Worm (Caenorhabditis elegans) whole organism, late embryonic: Measurements from ENCODE around the gene rib-1.

Experiments
- C08G9.2 ChIP-seq: sonication (generic microtip); optimal IDR thresholded peaks from 2 replicates; lab custom pipeline; 2016; ENCODE audit warnings: mild to moderate bottlenecking, missing genetic modification characterization, moderate library complexity, missing compliant biosample characterization
- C38D4.7 ChIP-seq: fragments of 200-800 bp; sonication (Bioruptor generic); optimal IDR thresholded peaks from 2 replicates; lab custom pipeline; 2018; ENCODE audit warnings: mild to moderate bottlenecking, missing genetic modification characterization, moderate library complexity, missing compliant biosample characterization
- F13H6.1 ChIP-seq: sonication (generic microtip); optimal IDR thresholded peaks from 2 replicates; lab custom pipeline; 2016; ENCODE audit warnings: missing genetic modification characterization, missing compliant biosample characterization
- K02D7.2 ChIP-seq: sonication (generic microtip); optimal IDR thresholded peaks from 2 replicates; lab custom pipeline; 2017; ENCODE audit warnings: mild to moderate bottlenecking, missing genetic modification characterization, missing compliant biosample characterization
- ahr-1 ChIP-seq: sonication (generic microtip); optimal IDR thresholded peaks from 2 replicates; lab custom pipeline; 2016; ENCODE audit warnings: missing genetic modification characterization, missing compliant biosample characterization
- ama-1 ChIP-seq: fragments of 150-350 bp; optimal IDR thresholded peaks from 2 replicates; lab custom pipeline; 2014
- ceh-2 ChIP-seq: sonication (generic microtip); optimal IDR thresholded peaks from 2 replicates; lab custom pipeline; 2016; ENCODE audit warnings: missing genotype, missing genetic modification characterization, missing compliant biosample characterization
- ceh-22 ChIP-seq: sonication (generic microtip); optimal IDR thresholded peaks from 2 replicates; lab custom pipeline; 2017; ENCODE audit warnings: missing biosample characterization, missing genetic modification characterization
- ceh-24 ChIP-seq: sonication (generic microtip); optimal IDR thresholded peaks from 2 replicates; lab custom pipeline; 2016; ENCODE audit warnings: mild to moderate bottlenecking, missing genetic modification characterization, missing compliant biosample characterization
- ceh-31 ChIP-seq: sonication (generic microtip); optimal IDR thresholded peaks from 2 replicates; lab custom pipeline; 2016; ENCODE audit warnings: missing genetic modification characterization, missing compliant biosample characterization
- ceh-34 ChIP-seq: sonication (generic microtip); optimal IDR thresholded peaks from 2 replicates; lab custom pipeline; 2016; ENCODE audit warnings: mild to moderate bottlenecking, missing genetic modification characterization, missing compliant biosample characterization
- ceh-45 ChIP-seq: fragments of 200-800 bp; sonication (Bioruptor generic); IDR thresholded peaks from 2 replicates; pipeline ENCODE4 v1.3.6; 2022; ENCODE audit warnings: missing genetic modification reagents, missing genetic modification characterization, missing compliant biosample characterization
- che-1 ChIP-seq: sonication (generic microtip); optimal IDR thresholded peaks from 2 replicates; lab custom pipeline; 2016; ENCODE audit warnings: mild to moderate bottlenecking, missing genetic modification characterization, missing compliant biosample characterization
- dmd-4 ChIP-seq: sonication (generic microtip); optimal IDR thresholded peaks from 2 replicates; lab custom pipeline; 2016; ENCODE audit warnings: borderline replicate concordance, missing genetic modification characterization, missing compliant biosample characterization
- dve-1 ChIP-seq: sonication (generic microtip); optimal IDR thresholded peaks from 2 replicates; lab custom pipeline; 2017; ENCODE audit warnings: antibody characterized with exemption, mild to moderate bottlenecking, missing genetic modification characterization, missing compliant biosample characterization
- elt-4 ChIP-seq: sonication (generic microtip); optimal IDR thresholded peaks from 2 replicates; lab custom pipeline; 2016; ENCODE audit warnings: missing genetic modification characterization, missing compliant biosample characterization
- fax-1 ChIP-seq: sonication (generic microtip); optimal IDR thresholded peaks from 2 replicates; lab custom pipeline; 2016; ENCODE audit warnings: missing genotype, missing genetic modification characterization, missing compliant biosample characterization
- fkh-6 ChIP-seq: sonication (generic microtip); optimal IDR thresholded peaks from 2 replicates; lab custom pipeline; 2016; ENCODE audit warnings: missing genetic modification characterization, missing compliant biosample characterization
- hlh-13 ChIP-seq: fragments of 200-800 bp; sonication (Bioruptor generic); optimal IDR thresholded peaks from 2 replicates; lab custom pipeline; 2018; ENCODE audit warnings: mild to moderate bottlenecking, missing genetic modification characterization, missing compliant biosample characterization
- hlh-15 ChIP-seq: sonication (generic microtip); optimal IDR thresholded peaks from 2 replicates; lab custom pipeline; 2016; ENCODE audit warnings: missing genetic modification characterization, missing compliant biosample characterization
- hlh-30 ChIP-seq: sonication (generic microtip); optimal IDR thresholded peaks from 2 replicates; lab custom pipeline; 2017; ENCODE audit warnings: antibody characterized with exemption, missing genetic modification characterization, missing compliant biosample characterization; ENCODE audit not compliant: insufficient read depth
- hlh-6 ChIP-seq: sonication (generic microtip); optimal IDR thresholded peaks from 2 replicates; lab custom pipeline; 2016; ENCODE audit warnings: missing genotype, missing genetic modification characterization, missing compliant biosample characterization
- hlh-8 ChIP-seq: sonication (generic microtip); optimal IDR thresholded peaks from 2 replicates; lab custom pipeline; 2016; ENCODE audit warnings: missing genotype, missing genetic modification characterization, missing compliant biosample characterization
- lim-6 ChIP-seq: sonication (generic microtip); optimal IDR thresholded peaks from 2 replicates; lab custom pipeline; 2016; ENCODE audit warnings: missing genetic modification characterization, missing compliant biosample characterization
- madf-2 ChIP-seq: sonication (generic microtip); optimal IDR thresholded peaks from 2 replicates; lab custom pipeline; 2017; ENCODE audit warnings: missing genetic modification characterization, missing compliant biosample characterization
- mec-3 ChIP-seq: sonication (generic microtip); optimal IDR thresholded peaks from 2 replicates; lab custom pipeline; 2016; ENCODE audit warnings: borderline replicate concordance, missing genetic modification characterization, missing compliant biosample characterization
- nhr-232 ChIP-seq: sonication (generic microtip); optimal IDR thresholded peaks from 2 replicates; lab custom pipeline; 2016; ENCODE audit warnings: missing genetic modification characterization, missing compliant biosample characterization
- pag-3 ChIP-seq: sonication (generic microtip); optimal IDR thresholded peaks from 2 replicates; lab custom pipeline; 2016; ENCODE audit warnings: missing compliant biosample characterization, missing genetic modification characterization, borderline replicate concordance
- pat-9 ChIP-seq: fragments of 200-800 bp; sonication (Bioruptor generic); optimal IDR thresholded peaks from 2 replicates; lab custom pipeline; 2018; ENCODE audit warnings: mild to moderate bottlenecking, missing genetic modification characterization, moderate library complexity, missing compliant biosample characterization
- pha-2 ChIP-seq: sonication (generic microtip); optimal IDR thresholded peaks from 2 replicates; lab custom pipeline; 2017; ENCODE audit warnings: mild to moderate bottlenecking, missing genetic modification characterization, missing compliant biosample characterization
- pqm-1 ChIP-seq: sonication (generic microtip); optimal IDR thresholded peaks from 2 replicates; lab custom pipeline; 2016; ENCODE audit warnings: missing genetic modification characterization, missing compliant biosample characterization
- ref-2 ChIP-seq: sonication (generic microtip); optimal IDR thresholded peaks from 2 replicates; lab custom pipeline; 2016; ENCODE audit warnings: missing genetic modification characterization, missing compliant biosample characterization
- rnt-1 ChIP-seq: sonication (generic microtip); optimal IDR thresholded peaks from 2 replicates; lab custom pipeline; 2016; ENCODE audit warnings: missing genetic modification characterization, missing compliant biosample characterization
- sdc-2 ChIP-seq: sonication (generic microtip); optimal IDR thresholded peaks from 2 replicates; lab custom pipeline; 2016; ENCODE audit warnings: missing genotype, missing genetic modification characterization, missing compliant biosample characterization
- sox-4 ChIP-seq: sonication (generic microtip); optimal IDR thresholded peaks from 2 replicates; lab custom pipeline; 2017; ENCODE audit warnings: mild to moderate bottlenecking, missing genetic modification characterization, inconsistent platforms, missing compliant biosample characterization
- syd-9 ChIP-seq: sonication (generic microtip); optimal IDR thresholded peaks from 2 replicates; lab custom pipeline; 2016; ENCODE audit warnings: mild to moderate bottlenecking, missing genetic modification characterization, moderate library complexity, missing compliant biosample characterization
- tbx-2 ChIP-seq: sonication (generic microtip); optimal IDR thresholded peaks from 2 replicates; lab custom pipeline; 2016; ENCODE audit warnings: missing genetic modification characterization, missing compliant biosample characterization
- tbx-7 ChIP-seq: sonication (generic microtip); optimal IDR thresholded peaks from 2 replicates; lab custom pipeline; 2016; ENCODE audit warnings: missing genotype, missing genetic modification characterization, missing compliant biosample characterization
- ttx-3 ChIP-seq: sonication (generic microtip); optimal IDR thresholded peaks from 2 replicates; lab custom pipeline; 2016; ENCODE audit warnings: missing genetic modification reagents, missing genetic modification characterization, missing compliant biosample characterization
- unc-3 ChIP-seq, 2 experiments: fragments of 200-800 bp in 1 of 2; sonication (Bioruptor generic) in 1 of 2; sonication (generic microtip) in 1 of 2; conservative IDR thresholded peaks in 1 of 2; optimal IDR thresholded peaks in 1 of 2; 2 replicates each; pipeline versions ENCODE4 v1.3.6 to Lab custom; 2016 to 2022; ENCODE audit warnings: missing compliant biosample characterization in 2 of 2, missing genetic modification characterization in 2 of 2, missing genetic modification reagents in 1 of 2
- unc-42 ChIP-seq: sonication (generic microtip); optimal IDR thresholded peaks from 2 replicates; lab custom pipeline; 2016; ENCODE audit warnings: missing genotype, missing genetic modification characterization, missing compliant biosample characterization
- unc-86 ChIP-seq: sonication (generic microtip); optimal IDR thresholded peaks from 2 replicates; lab custom pipeline; 2016; ENCODE audit warnings: missing genetic modification characterization, missing compliant biosample characterization
- ztf-16 ChIP-seq: sonication (generic microtip); optimal IDR thresholded peaks from 2 replicates; lab custom pipeline; 2017; ENCODE audit warnings: missing genetic modification characterization, missing compliant biosample characterization

rib-1 gene

DNA sequence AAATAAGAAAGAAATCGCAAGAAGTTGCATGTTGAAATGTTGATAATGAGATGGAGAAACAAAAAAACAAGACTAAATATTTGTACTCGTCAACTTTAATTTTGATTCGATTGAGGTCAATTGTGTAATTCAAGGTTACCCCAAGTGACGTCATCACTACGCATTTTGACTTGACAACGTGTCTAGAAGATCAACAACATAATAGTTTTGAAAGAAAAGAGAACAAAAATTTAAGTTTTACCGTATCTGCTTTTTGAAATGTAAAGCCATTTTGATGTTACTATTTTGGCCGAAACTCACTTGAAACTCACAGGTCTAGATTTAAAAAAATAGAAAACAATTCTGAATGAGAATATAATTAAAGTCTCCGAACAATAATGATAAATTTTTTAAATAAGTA, 42.3 kb downstream of the rib-1 start, which contains the start of gene dsl-5:
TSS of gene dsl-5 (minus strand) at position 101 of the 400 bp plus-strand sequence.
- TF ChIP-seq unc-3 (GFP tag; conservative IDR thresholded peaks at IDR 0.05; lab: Robert Waterston, UW) = no peak
- TF ChIP-seq unc-3 (tag; optimal IDR thresholded peaks at IDR 0.05; lab: Kevin White, UChicago) = no peak
- no peak for TF ChIP-seq unc-86 (tag; lab: Kevin White, UChicago)
- TF ChIP-seq fax-1 (tag; lab: Kevin White, UChicago) = no peak
- TF ChIP-seq C08G9.2 (tag; lab: Kevin White, UChicago) = no peak
- no peak for TF ChIP-seq madf-2 (tag; lab: Kevin White, UChicago)
- no peak for TF ChIP-seq syd-9
- TF ChIP-seq ama-1 (lab: Kevin White, UChicago) = no peak
- no peak for TF ChIP-seq K02D7.2 (tag; lab: Kevin White, UChicago)
- TF ChIP-seq pha-2 = no peak
- no peak for TF ChIP-seq ceh-45
- no peak for TF ChIP-seq pag-3 (tag; lab: Kevin White, UChicago)
- TF ChIP-seq tbx-7 (tag; lab: Kevin White, UChicago) = no peak
- no peak for TF ChIP-seq lim-6
- TF ChIP-seq ceh-22 (tag; lab: Kevin White, UChicago) = no peak
- no peak for TF ChIP-seq C38D4.7 (GFP tag; lab: Kevin White, UChicago)
- TF ChIP-seq F13H6.1 = no peak
- no peak for TF ChIP-seq tbx-2 (tag; lab: Kevin White, UChicago)
- no peak for TF ChIP-seq sox-4
- no peak for TF ChIP-seq fkh-6 (tag; lab: Kevin White, UChicago)

ce11 chrIV:11622336-11622735, 43.7 kb downstream of the rib-1 start:
- no peak for TF ChIP-seq nhr-232 (tag; lab: Kevin White, UChicago)
- no peak for TF ChIP-seq hlh-13 (GFP tag; lab: Kevin White, UChicago)
- TF ChIP-seq dmd-4 = no peak
- no peak for TF ChIP-seq pqm-1 (tag; lab: Kevin White, UChicago)
- TF ChIP-seq ceh-34 (tag; lab: Kevin White, UChicago) = no peak
- TF ChIP-seq ama-1 (lab: Kevin White, UChicago) = no peak
- TF ChIP-seq elt-4 (tag; lab: Kevin White, UChicago) = no peak
- no peak for TF ChIP-seq mec-3
- TF ChIP-seq ahr-1 = no peak
- TF ChIP-seq pat-9 (tag; lab: Kevin White, UChicago) = no peak
- TF ChIP-seq che-1 = no peak
- no peak for TF ChIP-seq hlh-6
- no peak for TF ChIP-seq hlh-15 (tag; lab: Kevin White, UChicago)
- TF ChIP-seq rnt-1 (tag; lab: Kevin White, UChicago) = no peak
- no peak for TF ChIP-seq hlh-30 (tag; lab: Kevin White, UChicago)
- TF ChIP-seq unc-42 (tag; lab: Kevin White, UChicago) = no peak
- TF ChIP-seq madf-2 (tag; lab: Kevin White, UChicago) = no peak
- no peak for TF ChIP-seq hlh-8 (tag; lab: Kevin White, UChicago)

DNA sequence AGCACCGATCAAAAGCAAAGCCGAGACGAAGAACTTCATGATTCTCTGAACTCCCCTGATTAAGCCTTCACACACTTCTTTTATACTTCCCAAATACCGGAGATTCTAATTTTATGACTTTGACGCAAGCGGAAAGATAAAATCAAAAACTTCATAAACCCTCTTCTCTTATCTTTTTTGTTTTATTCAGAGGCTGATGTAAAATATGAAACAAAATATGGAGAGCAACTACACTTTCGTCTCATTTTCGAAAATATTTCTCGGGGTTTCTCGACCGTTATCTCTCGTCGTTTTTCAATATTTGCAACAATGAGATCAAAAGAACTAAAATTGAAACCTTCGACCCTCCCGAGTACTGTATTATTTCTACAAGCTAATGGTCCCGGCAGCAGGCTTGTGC, 44.5 kb downstream of the rib-1 start, which contains the start of gene lys-4:
TSS of gene lys-4 (minus strand) at position 115 of the 400 bp plus-strand sequence.
- TF ChIP-seq C38D4.7 (GFP tag; lab: Kevin White, UChicago) (no peak), ceh-31 (no peak), ceh-24 (tag; lab: Kevin White, UChicago) (no peak), ttx-3 (tag; lab: Kevin White, UChicago) (no peak), pat-9 (tag; lab: Kevin White, UChicago) (no peak), hlh-30 (tag; lab: Kevin White, UChicago) (no peak), ceh-34 (tag; lab: Kevin White, UChicago) (no peak), ceh-2 (tag; lab: Kevin White, UChicago) (no peak), dmd-4 (no peak), fkh-6 (tag; lab: Kevin White, UChicago) (no peak), ztf-16 (tag; lab: Kevin White, UChicago) (no peak), ceh-45 (no peak), dve-1 (tag; lab: Kevin White, UChicago) (no peak), ref-2 (tag; lab: Kevin White, UChicago) (no peak), sdc-2 (tag; lab: Kevin White, UChicago) (no peak)
